Fruit fly (Drosophila melanogaster): Measurements from ENCODE around the gene BicD.

BicD gene

dm6 chr2L:17465915-17466677 lies 6.9 kb downstream of the BicD start (continued):
- TF ChIP-seq Ets65A (GFP tag) (peak; percentile 94), Aef1 (GFP tag; IDR thresholded peaks at IDR 0.05) (peak; percentile 70; the same call in 2 of the 3 replicates), tap (tag; optimal IDR thresholded peaks at IDR 0.05) (peak; percentile 79), CG11456 (GFP tag; IDR thresholded peaks at IDR 0.05) (peak; percentile 67; the same call in 1 of the 3 replicates), gfzf (GFP tag; optimal IDR thresholded peaks at IDR 0.05) (no peak), klu (GFP tag; IDR thresholded peaks at IDR 0.05) (peak; percentile 52; the same call in 1 of the 2 replicates), en (GFP tag; optimal IDR thresholded peaks at IDR 0.05) (peak; percentile 69), NfI (GFP tag; optimal IDR thresholded peaks at IDR 0.05) (peak; percentile 67), nerfin-1 (tag; optimal IDR thresholded peaks at IDR 0.05) (peak; percentile 84), pzg (GFP tag; optimal IDR thresholded peaks at IDR 0.05) (no peak), CG1529 (GFP tag; optimal IDR thresholded peaks at IDR 0.05) (peak; percentile 76), bbx (GFP tag; IDR thresholded peaks at IDR 0.05; ENCODE audit: partially characterized antibody) (no peak), bsh (GFP tag; optimal IDR thresholded peaks at IDR 0.05) (peak; percentile 60 to 92), bab2 (GFP tag; optimal IDR thresholded peaks at IDR 0.05) (peak; percentile 78), z (GFP tag; IDR thresholded peaks at IDR 0.05) (no peak), Oaz (GFP tag; IDR thresholded peaks at IDR 0.05) (peak; percentile 51; the same call in 1 of the 2 replicates), CG17359 (tag; optimal IDR thresholded peaks at IDR 0.05) (peak; percentile 88), scrt (GFP tag; optimal IDR thresholded peaks at IDR 0.05) (peak; percentile 71), CG16863 (GFP tag; optimal IDR thresholded peaks at IDR 0.05) (peak; percentile 75), CG9437 (GFP tag; optimal IDR thresholded peaks at IDR 0.05) (peak; percentile 71), slou (GFP tag; optimal IDR thresholded peaks at IDR 0.05) (peak; percentile 73), CG11723 (GFP tag; optimal IDR thresholded peaks at IDR 0.05) (peak; percentile 32), D (optimal IDR thresholded peaks at IDR 0.05) (no peak), D (GFP tag; optimal IDR thresholded peaks at IDR 0.05) (peak; percentile 89), CG8924 (tag; optimal IDR thresholded peaks at IDR 0.05) (no peak), Spps (tag; optimal IDR thresholded peaks at IDR 0.05) (peak; percentile 61), mam (GFP tag; optimal IDR thresholded peaks at IDR 0.05) (peak; percentile 82), dan (GFP tag; IDR thresholded peaks at IDR 0.05) (no peak; the same call in 1 of the 2 replicates), lab (GFP tag; optimal IDR thresholded peaks at IDR 0.05) (peak; percentile 87), usp (GFP tag; optimal IDR thresholded peaks at IDR 0.05) (no peak), fd64A (GFP tag; optimal IDR thresholded peaks at IDR 0.05) (peak; percentile 58), knrl (GFP tag; IDR thresholded peaks at IDR 0.05; ENCODE audit: partially characterized antibody) (no peak), HLHmδ (GFP tag; optimal IDR thresholded peaks at IDR 0.05) (no peak), CG5180 (GFP tag; optimal IDR thresholded peaks at IDR 0.05) (peak; percentile 64), Atf6 (GFP tag; IDR thresholded peaks at IDR 0.05) (peak; percentile 75), vfl (GFP tag; optimal IDR thresholded peaks at IDR 0.05) (no peak), ap (GFP tag; IDR thresholded peaks at IDR 0.05) (peak; percentile 69; the same call in 1 of the 2 replicates), br (optimal IDR thresholded peaks at IDR 0.05) (no peak), ci (GFP tag; IDR thresholded peaks at IDR 0.05) (peak; percentile 92), run (tag; optimal IDR thresholded peaks at IDR 0.05) (peak; percentile 73), CG12236 (GFP tag; optimal IDR thresholded peaks at IDR 0.05) (peak; percentile 75), sug (tag; optimal IDR thresholded peaks at IDR 0.05) (no peak), inv (GFP tag; IDR thresholded peaks at IDR 0.05; ENCODE audit: partially characterized antibody) (no peak), CG6813 (GFP tag; optimal IDR thresholded peaks at IDR 0.05) (peak; percentile 76), Elba2 (GFP tag; optimal IDR thresholded peaks at IDR 0.05) (no peak), CG12219 (GFP tag; optimal IDR thresholded peaks at IDR 0.05) (peak; percentile 82), HHEX (GFP tag; optimal IDR thresholded peaks at IDR 0.05) (peak; percentile 70), mirr (GFP tag; optimal IDR thresholded peaks at IDR 0.05) (no peak), MBD-R2 (GFP tag; IDR thresholded peaks at IDR 0.05) (peak; percentile 50; the same call in 1 of the 2 replicates), Dref (GFP tag; IDR thresholded peaks at IDR 0.05) (no peak)

Measured in whole organism, embryonic.